Worm (Caenorhabditis elegans) whole organism, L3 larva: ENCODE results near the gene C08D8.1.

ENCODE experiments used
- R02D3.7 ChIP-seq: fragments of 150-350 bp; optimal IDR thresholded peaks from 2 replicates; lab custom pipeline; 2014; ENCODE audit warnings: missing biosample characterization, missing genetic modification characterization
- ZK546.5 ChIP-seq: sonication (generic microtip); optimal IDR thresholded peaks from 2 replicates; lab custom pipeline; 2017; ENCODE audit warnings: missing biosample characterization, missing genetic modification characterization
- ama-1 ChIP-seq: fragments of 150-350 bp; optimal IDR thresholded peaks from 2 replicates; lab custom pipeline; 2018
- ceh-16 ChIP-seq: sonication (generic microtip); optimal IDR thresholded peaks from 2 replicates; lab custom pipeline; 2017; ENCODE audit warnings: missing biosample characterization, missing genetic modification characterization
- ceh-28 ChIP-seq: fragments of 150-350 bp; optimal IDR thresholded peaks from 2 replicates; lab custom pipeline; 2014; ENCODE audit warnings: missing biosample characterization, missing genetic modification reagents, missing genetic modification characterization
- ceh-9 ChIP-seq: sonication (generic microtip); optimal IDR thresholded peaks from 2 replicates; lab custom pipeline; 2018; ENCODE audit warnings: missing biosample characterization, missing genetic modification characterization
- daf-12 ChIP-seq: fragments of 150-350 bp; optimal IDR thresholded peaks from 2 replicates; lab custom pipeline; 2014; ENCODE audit warnings: missing biosample characterization, missing genetic modification reagents, missing genetic modification characterization
- egl-5 ChIP-seq: fragments of 150-350 bp; optimal IDR thresholded peaks from 2 replicates; lab custom pipeline; 2017; ENCODE audit warnings: missing biosample characterization, missing genetic modification reagents, missing genetic modification characterization, inconsistent platforms
- elt-1 ChIP-seq: fragments of 150-350 bp; optimal IDR thresholded peaks from 2 replicates; lab custom pipeline; 2014; ENCODE audit warnings: missing biosample characterization, missing genetic modification characterization
- elt-2 ChIP-seq: sonication (generic microtip); optimal IDR thresholded peaks from 2 replicates; lab custom pipeline; 2016; ENCODE audit warnings: missing genetic modification reagents, mild to moderate bottlenecking, missing genetic modification characterization, missing compliant biosample characterization
- elt-3 ChIP-seq, 3 experiments: fragments of 150-350 bp in 1 of 3; sonication (generic microtip) in 2 of 3; optimal IDR thresholded peaks; 2 replicates in 2 of 3; 4 replicates in 1 of 3; lab custom pipeline; 2014 to 2017; ENCODE audit warnings: missing biosample characterization in 3 of 3, missing genetic modification characterization in 3 of 3
- eor-1 ChIP-seq, 2 experiments: fragments of 150-350 bp; optimal IDR thresholded peaks; 2 replicates each; lab custom pipeline; 2014 to 2018; ENCODE audit warnings: missing biosample characterization in 2 of 2, missing genetic modification characterization in 2 of 2
- fkh-10 ChIP-seq: sonication (generic microtip); optimal IDR thresholded peaks from 2 replicates; lab custom pipeline; 2017; ENCODE audit warnings: missing biosample characterization, missing genetic modification reagents, missing genetic modification characterization
- fkh-2 ChIP-seq: fragments of 150-350 bp; optimal IDR thresholded peaks from 2 replicates; lab custom pipeline; 2014; ENCODE audit warnings: missing biosample characterization, missing genetic modification reagents, missing genetic modification characterization
- fos-1 ChIP-seq: fragments of 150-350 bp; optimal IDR thresholded peaks from 2 replicates; lab custom pipeline; 2014; ENCODE audit warnings: missing biosample characterization, missing genetic modification characterization
- hmg-11 ChIP-seq: sonication (generic microtip); optimal IDR thresholded peaks from 2 replicates; lab custom pipeline; 2016; ENCODE audit warnings: missing genetic modification characterization, missing compliant biosample characterization
- lin-39 ChIP-seq: fragments of 150-350 bp; optimal IDR thresholded peaks from 2 replicates; lab custom pipeline; 2018; ENCODE audit warnings: missing biosample characterization, missing genetic modification reagents, missing genetic modification characterization
- lsy-12 ChIP-seq: sonication (generic microtip); optimal IDR thresholded peaks from 2 replicates; lab custom pipeline; 2016; ENCODE audit warnings: mild to moderate bottlenecking, missing genetic modification characterization, missing compliant biosample characterization
- nfya-1 ChIP-seq: sonication (generic microtip); optimal IDR thresholded peaks from 2 replicates; lab custom pipeline; 2017; ENCODE audit warnings: missing genetic modification characterization, mild to moderate bottlenecking, missing compliant biosample characterization, antibody characterized with exemption, moderate library complexity; ENCODE audit not compliant: insufficient read depth
- nhr-23 ChIP-seq: fragments of 150-350 bp; optimal IDR thresholded peaks from 2 replicates; lab custom pipeline; 2014; ENCODE audit warnings: missing biosample characterization, missing genetic modification reagents, missing genetic modification characterization
- nhr-237 ChIP-seq: fragments of 150-350 bp; optimal IDR thresholded peaks from 2 replicates; lab custom pipeline; 2014; ENCODE audit warnings: missing biosample characterization, missing genetic modification characterization
- nhr-25 ChIP-seq: sonication (generic microtip); optimal IDR thresholded peaks from 2 replicates; lab custom pipeline; 2017; ENCODE audit warnings: missing biosample characterization, missing genetic modification characterization
- nhr-28 ChIP-seq: fragments of 150-350 bp; optimal IDR thresholded peaks from 2 replicates; lab custom pipeline; 2014; ENCODE audit warnings: missing biosample characterization, missing genetic modification characterization
- nhr-76 ChIP-seq: fragments of 150-350 bp; sonication (generic microtip); optimal IDR thresholded peaks from 5 replicates; lab custom pipeline; 2014; ENCODE audit warnings: missing biosample characterization, missing genetic modification characterization
- nhr-77 ChIP-seq: fragments of 150-350 bp; optimal IDR thresholded peaks from 2 replicates; lab custom pipeline; 2014; ENCODE audit warnings: missing biosample characterization, missing genetic modification characterization
- pha-4 ChIP-seq: fragments of 150-350 bp; optimal IDR thresholded peaks from 2 replicates; lab custom pipeline; 2014; ENCODE audit warnings: missing biosample characterization, missing genetic modification reagents, missing genetic modification characterization
- pqm-1 ChIP-seq: fragments of 150-350 bp; optimal IDR thresholded peaks from 2 replicates; lab custom pipeline; 2017; ENCODE audit warnings: missing biosample characterization, missing genetic modification characterization, inconsistent platforms
- skn-1 ChIP-seq: fragments of 150-350 bp; optimal IDR thresholded peaks from 2 replicates; lab custom pipeline; 2014; ENCODE audit warnings: missing biosample characterization, missing genetic modification characterization
- snpc-4 ChIP-seq: fragments of 150-350 bp; optimal IDR thresholded peaks from 2 replicates; lab custom pipeline; 2014; ENCODE audit warnings: missing biosample characterization, missing genetic modification characterization
- tbx-2 ChIP-seq: sonication (generic microtip); optimal IDR thresholded peaks from 2 replicates; lab custom pipeline; 2016; ENCODE audit warnings: mild to moderate bottlenecking, missing genetic modification characterization, missing compliant biosample characterization
- unc-39 ChIP-seq: sonication (generic microtip); optimal IDR thresholded peaks from 4 replicates; lab custom pipeline; 2017; ENCODE audit warnings: missing biosample characterization, missing genetic modification characterization
- ztf-11 ChIP-seq: fragments of 150-350 bp; optimal IDR thresholded peaks from 2 replicates; lab custom pipeline; 2014; ENCODE audit warnings: missing biosample characterization, missing genetic modification characterization
- ztf-4 ChIP-seq: fragments of 150-350 bp; optimal IDR thresholded peaks from 2 replicates; lab custom pipeline; 2014; ENCODE audit warnings: missing biosample characterization, missing genetic modification characterization

C08D8.1 gene

ce11 chrV:8375849-8376248 lies 30.3 kb downstream of the C08D8.1 start, which contains the start of gene F38E1.3:
F38E1.3 (plus strand) TSS chrV:8376149.
- TF ChIP-seq fkh-2 (tag; lab: Kevin White, UChicago) (no peak), elt-1 (tag; lab: Kevin White, UChicago) (no peak), nhr-77 (tag; lab: Kevin White, UChicago) (no peak), eor-1 (tag; optimal IDR thresholded peaks at IDR 0.05; lab: Kevin White, UChicago) (no peak), ZK546.5 (no peak), nfya-1 (tag; lab: Kevin White, UChicago) (no peak), ceh-9 (tag; lab: Kevin White, UChicago) (no peak), snpc-4 (tag; lab: Kevin White, UChicago) (no peak), tbx-2 (no peak), fkh-10 (GFP tag; lab: Kevin White, UChicago) (no peak), elt-3 (tag; optimal IDR thresholded peaks at IDR 0.05; lab: Kevin White, UChicago) (no peak), elt-2 (tag; lab: Kevin White, UChicago) (no peak)

ce11 chrV:8379206-8379605 lies 33.6 kb downstream of the C08D8.1 start, which contains the start of gene F52E1.5:
F52E1.5 (plus strand) TSS chrV:8379506.
- TF ChIP-seq unc-39 (tag; lab: Kevin White, UChicago), result no peak
- TF ChIP-seq nhr-23 (tag; lab: Kevin White, UChicago), result no peak
- TF ChIP-seq ceh-9 (tag; lab: Kevin White, UChicago), result no peak
- no peak for TF ChIP-seq nhr-237
- TF ChIP-seq hmg-11 (tag; lab: Kevin White, UChicago), result no peak
- TF ChIP-seq egl-5, result no peak
- TF ChIP-seq skn-1, result no peak
- TF ChIP-seq ama-1 (lab: Kevin White, UChicago), result no peak
- no peak for TF ChIP-seq ztf-11 (tag; lab: Kevin White, UChicago)
- TF ChIP-seq nhr-76 (tag; lab: Kevin White, UChicago), result no peak
- TF ChIP-seq snpc-4 (tag; lab: Kevin White, UChicago), result no peak

ce11 chrV:8380076-8380475 lies 34.5 kb downstream of the C08D8.1 start:
- TF ChIP-seq tbx-2 (no peak), hmg-11 (tag; lab: Kevin White, UChicago) (no peak), ztf-4 (tag; lab: Kevin White, UChicago) (no peak), ceh-16 (tag; lab: Kevin White, UChicago) (no peak), fos-1 (tag; lab: Kevin White, UChicago) (no peak), skn-1 (no peak), ceh-28 (tag; lab: Kevin White, UChicago) (no peak), nhr-28 (no peak), pha-4 (tag; lab: Kevin White, UChicago) (no peak), fkh-10 (GFP tag; lab: Kevin White, UChicago) (no peak)

- TF ChIP-seq eor-1 (tag; optimal IDR thresholded peaks at IDR 0.05; lab: Kevin White, UChicago) (no peak), pqm-1 (tag; lab: Kevin White, UChicago) (peak; percentile 90), lsy-12 (no peak), pha-4 (tag; lab: Kevin White, UChicago) (peak; percentile 30), skn-1 (no peak), ama-1 (lab: Kevin White, UChicago) (no peak), daf-12 (tag; lab: Kevin White, UChicago) (no peak), nhr-25 (tag; lab: Kevin White, UChicago) (no peak), egl-5 (no peak), elt-2 (tag; lab: Kevin White, UChicago) (peak; percentile 94), ztf-11 (tag; lab: Kevin White, UChicago) (no peak), lin-39 (tag; lab: Kevin White, UChicago) (no peak), R02D3.7 (tag; lab: Kevin White, UChicago) (no peak), nhr-77 (tag; lab: Kevin White, UChicago) (no peak)
- TF ChIP-seq, all 47 proteins: peak for 3
Measured at ce11 chrV:8383716-8384115, 38.2 kb downstream of the C08D8.1 start, which contains the start of gene F52E1.14. F52E1.14 (plus strand) TSS chrV:8383922.

ce11 chrV:8384809-8385208 lies 39.2 kb downstream of the C08D8.1 start:
- peak; percentile 47 for TF ChIP-seq fos-1 (tag; lab: Kevin White, UChicago)
- no peak for TF ChIP-seq ZK546.5
